Fruit fly (Drosophila melanogaster) whole organism, embryonic: ENCODE measurements around the gene CG11294.

ENCODE experiments used
- Atf-2 ChIP-seq: fragments of 200-800 bp; sonication (Bioruptor generic); optimal IDR thresholded peaks from 2 replicates; lab custom pipeline; 2016; ENCODE audit warnings: missing biosample characterization, missing genetic modification characterization
- BEAF-32 ChIP-seq: fragments of 200-800 bp; sonication (Bioruptor generic); optimal IDR thresholded peaks from 3 replicates; lab custom pipeline; 2017; ENCODE audit warnings: missing biosample characterization, missing genetic modification characterization, mild to moderate bottlenecking, moderate library complexity, missing genetic modification reagents
- Blimp-1 ChIP-seq: fragments of 200-800 bp; sonication (Bioruptor generic); optimal IDR thresholded peaks from 3 replicates; lab custom pipeline; 2018; ENCODE audit warnings: missing biosample characterization, missing genetic modification characterization, mild to moderate bottlenecking, moderate library complexity, missing genetic modification reagents
- CG10321 ChIP-seq: fragments of 200-800 bp; sonication (Bioruptor generic); IDR thresholded peaks from 2 replicates; pipeline ENCODE4 v1.3.6; 2022; ENCODE audit warnings: missing biosample characterization, missing genetic modification characterization
- CG13287 ChIP-seq: fragments of 200-800 bp; sonication (Bioruptor generic); IDR thresholded peaks from 2 replicates; pipeline ENCODE4 v1.3.6; 2022; ENCODE audit warnings: missing biosample characterization, missing genetic modification characterization; ENCODE audit not compliant: partially characterized antibody
- CG13624 ChIP-seq: fragments of 200-800 bp; sonication (Bioruptor generic); optimal IDR thresholded peaks from 2 replicates; lab custom pipeline; 2016; ENCODE audit warnings: missing biosample characterization, missing genetic modification characterization
- CG14965 ChIP-seq: fragments of 200-800 bp; sonication (Bioruptor generic); optimal IDR thresholded peaks from 2 replicates; lab custom pipeline; 2016; ENCODE audit warnings: missing biosample characterization, missing genetic modification characterization, borderline replicate concordance
- CG15011 ChIP-seq: fragments of 200-800 bp; sonication (Bioruptor generic); optimal IDR thresholded peaks from 3 replicates; lab custom pipeline; 2018; ENCODE audit warnings: missing biosample characterization, mild to moderate bottlenecking, missing genetic modification characterization
- CG15269 ChIP-seq: fragments of 200-800 bp; sonication (Bioruptor generic); optimal IDR thresholded peaks from 2 replicates; lab custom pipeline; 2018; ENCODE audit warnings: missing biosample characterization, mild to moderate bottlenecking, missing genetic modification characterization, moderate library complexity
- CG1602 ChIP-seq: fragments of 200-800 bp; sonication (Bioruptor generic); optimal IDR thresholded peaks from 3 replicates; lab custom pipeline; 2016; ENCODE audit warnings: missing biosample characterization, missing genetic modification characterization
- CG16779 ChIP-seq: fragments of 200-800 bp; sonication (Bioruptor generic); IDR thresholded peaks from 2 replicates; pipeline ENCODE4 v1.3.6; 2022; ENCODE audit warnings: missing biosample characterization, missing genetic modification characterization
- CG17186 ChIP-seq: fragments of 200-800 bp; sonication (Bioruptor generic); optimal IDR thresholded peaks from 3 replicates; lab custom pipeline; 2017; ENCODE audit warnings: missing biosample characterization, missing genetic modification reagents, missing genetic modification characterization
- CG17328 ChIP-seq: fragments of 200-800 bp; sonication (Bioruptor generic); IDR thresholded peaks from 2 replicates; pipeline ENCODE4 v1.3.6; 2022; ENCODE audit warnings: missing biosample characterization, missing genetic modification characterization
- CG17361 ChIP-seq: fragments of 200-800 bp; sonication (Bioruptor generic); IDR thresholded peaks from 3 replicates; pipeline ENCODE4 v1.3.6; 2022; ENCODE audit warnings: missing biosample characterization, missing genetic modification characterization
- CG18011 ChIP-seq: fragments of 200-800 bp; sonication (Bioruptor generic); optimal IDR thresholded peaks from 2 replicates; lab custom pipeline; 2017; ENCODE audit warnings: missing biosample characterization, missing genetic modification characterization, mild to moderate bottlenecking, moderate library complexity, missing genotype
- CG2199 ChIP-seq: fragments of 200-800 bp; sonication (Bioruptor generic); IDR thresholded peaks from 3 replicates; pipeline ENCODE4 v1.3.6; 2022; ENCODE audit warnings: missing biosample characterization, missing genetic modification characterization
- CG32772 ChIP-seq: fragments of 200-800 bp; sonication (Bioruptor generic); IDR thresholded peaks from 2 replicates; pipeline ENCODE4 v1.3.6; 2022; ENCODE audit warnings: missing biosample characterization, missing genetic modification characterization
- CG34376 ChIP-seq: fragments of 200-800 bp; sonication (Bioruptor generic); optimal IDR thresholded peaks from 2 replicates; lab custom pipeline; 2018; ENCODE audit warnings: missing biosample characterization, mild to moderate bottlenecking, missing genetic modification characterization
- CG4424 ChIP-seq: fragments of 200-800 bp; sonication (Bioruptor generic); optimal IDR thresholded peaks from 3 replicates; lab custom pipeline; 2016; ENCODE audit warnings: missing biosample characterization, missing genetic modification characterization
- CG4854 ChIP-seq: fragments of 200-800 bp; sonication (Bioruptor generic); optimal IDR thresholded peaks from 2 replicates; lab custom pipeline; 2016; ENCODE audit warnings: missing biosample characterization, missing genetic modification characterization, inconsistent platforms
- CG6689 ChIP-seq: fragments of 200-800 bp; sonication (Bioruptor generic); IDR thresholded peaks from 2 replicates; pipeline ENCODE4 v1.3.6; 2022; ENCODE audit warnings: missing biosample characterization, missing genetic modification characterization
- CG8359 ChIP-seq: fragments of 200-800 bp; sonication (Bioruptor generic); optimal IDR thresholded peaks from 2 replicates; lab custom pipeline; 2017; ENCODE audit warnings: missing biosample characterization, mild to moderate bottlenecking, missing genetic modification characterization, borderline replicate concordance
- CTCF ChIP-seq: fragments of 200-800 bp; sonication (Bioruptor generic); optimal IDR thresholded peaks from 2 replicates; lab custom pipeline; 2017; ENCODE audit warnings: missing biosample characterization, mild to moderate bottlenecking, missing genetic modification characterization, moderate library complexity
- Gsc ChIP-seq: fragments of 200-800 bp; sonication (Bioruptor generic); IDR thresholded peaks from 2 replicates; pipeline ENCODE4 v1.3.6; 2022; ENCODE audit warnings: missing biosample characterization, missing genetic modification characterization
- HHEX ChIP-seq: fragments of 200-800 bp; sonication (Bioruptor generic); optimal IDR thresholded peaks from 3 replicates; lab custom pipeline; 2017; ENCODE audit warnings: missing biosample characterization, mild to moderate bottlenecking, missing genetic modification characterization, missing genetic modification reagents
- NK7.1 ChIP-seq: fragments of 200-800 bp; sonication (Bioruptor generic); optimal IDR thresholded peaks from 3 replicates; lab custom pipeline; 2016; ENCODE audit warnings: missing biosample characterization, missing genetic modification characterization
- Nf-YC ChIP-seq: fragments of 200-800 bp; optimal IDR thresholded peaks from 3 replicates; lab custom pipeline; 2019; ENCODE audit warnings: missing biosample characterization, mild to moderate bottlenecking, missing genetic modification characterization, moderate library complexity
- Xbp1 ChIP-seq: fragments of 200-800 bp; sonication (Bioruptor generic); optimal IDR thresholded peaks from 3 replicates; lab custom pipeline; 2016; ENCODE audit warnings: missing biosample characterization, mild to moderate bottlenecking, missing genetic modification characterization
- Xrp1 ChIP-seq: fragments of 200-800 bp; sonication (Bioruptor generic); IDR thresholded peaks from 2 replicates; pipeline ENCODE4 v1.3.6; 2022; ENCODE audit warnings: missing biosample characterization, missing genetic modification characterization
- ac ChIP-seq: fragments of 200-800 bp; sonication (Bioruptor generic); optimal IDR thresholded peaks from 3 replicates; lab custom pipeline; 2017; ENCODE audit warnings: missing biosample characterization, mild to moderate bottlenecking, missing genetic modification characterization
- ara ChIP-seq: fragments of 200-800 bp; sonication (Bioruptor generic); IDR thresholded peaks from 2 replicates; pipeline ENCODE4 v1.3.6; 2022; ENCODE audit warnings: missing biosample characterization, missing genetic modification characterization
- ato ChIP-seq: fragments of 200-800 bp; sonication (Bioruptor generic); IDR thresholded peaks from 2 replicates; pipeline ENCODE4 v1.3.6; 2022; ENCODE audit warnings: missing biosample characterization, missing genetic modification characterization; ENCODE audit not compliant: partially characterized antibody
- br ChIP-seq: fragments of >200 bp; optimal IDR thresholded peaks from 2 replicates; lab custom pipeline; 2017
- bsh ChIP-seq, 2 experiments: fragments of 200-800 bp; sonication (Bioruptor generic); optimal IDR thresholded peaks; 2 replicates each; lab custom pipeline; 2017 to 2018; ENCODE audit warnings: mild to moderate bottlenecking in 2 of 2, missing biosample characterization in 2 of 2, missing genetic modification characterization in 2 of 2, moderate library complexity in 1 of 2
- caup ChIP-seq: fragments of 200-800 bp; sonication (Bioruptor generic); optimal IDR thresholded peaks from 3 replicates; lab custom pipeline; 2017; ENCODE audit warnings: missing biosample characterization, mild to moderate bottlenecking, missing genetic modification characterization, moderate library complexity; ENCODE audit not compliant: severe bottlenecking
- crc ChIP-seq: fragments of 200-800 bp; sonication (Bioruptor generic); optimal IDR thresholded peaks from 2 replicates; lab custom pipeline; 2016; ENCODE audit warnings: missing biosample characterization, missing genetic modification characterization
- esg ChIP-seq: fragments of 200-800 bp; sonication (Bioruptor generic); conservative IDR thresholded peaks from 2 replicates; pipeline ENCODE4 v1.3.6; 2022; ENCODE audit warnings: missing biosample characterization, missing genetic modification characterization
- fru ChIP-seq: fragments of >200 bp; optimal IDR thresholded peaks from 2 replicates; lab custom pipeline; 2017
- ham ChIP-seq: fragments of 200-800 bp; sonication (Bioruptor generic); IDR thresholded peaks from 2 replicates; pipeline ENCODE4 v1.3.6; 2022; ENCODE audit warnings: missing biosample characterization, missing genetic modification characterization
- hkb ChIP-seq, 2 experiments: fragments of 200-800 bp in 1 of 2; fragments of >200 bp in 1 of 2; sonication (Bioruptor generic) in 1 of 2; IDR thresholded peaks in 1 of 2; optimal IDR thresholded peaks in 1 of 2; 2 replicates each; pipeline versions ENCODE4 v1.3.6 to Lab custom; 2017 to 2022; ENCODE audit warnings: missing biosample characterization in 1 of 2, missing genetic modification characterization in 1 of 2
- jigr1 ChIP-seq: fragments of 200-800 bp; sonication (Bioruptor generic); IDR thresholded peaks from 3 replicates; pipeline ENCODE4 v1.3.6; 2022; ENCODE audit warnings: missing biosample characterization, missing genetic modification characterization
- ken ChIP-seq: fragments of 200-800 bp; sonication (Bioruptor generic); IDR thresholded peaks from 3 replicates; pipeline ENCODE4 v1.3.6; 2022; ENCODE audit warnings: missing biosample characterization, missing genetic modification characterization
- lilli ChIP-seq: fragments of 200-800 bp; sonication (Bioruptor generic); optimal IDR thresholded peaks from 3 replicates; lab custom pipeline; 2016; ENCODE audit warnings: missing biosample characterization, missing genetic modification characterization
- mam ChIP-seq: fragments of 200-800 bp; sonication (Bioruptor generic); optimal IDR thresholded peaks from 3 replicates; lab custom pipeline; 2016; ENCODE audit warnings: missing biosample characterization, missing genetic modification characterization
- nom ChIP-seq: fragments of 200-800 bp; sonication (Bioruptor generic); optimal IDR thresholded peaks from 2 replicates; lab custom pipeline; 2017; ENCODE audit warnings: missing biosample characterization, missing genetic modification characterization, mild to moderate bottlenecking, moderate library complexity, missing genetic modification reagents
- pfk ChIP-seq: fragments of 200-800 bp; sonication (Bioruptor generic); optimal IDR thresholded peaks from 2 replicates; lab custom pipeline; 2018; ENCODE audit warnings: missing biosample characterization, mild to moderate bottlenecking, missing genetic modification characterization, moderate library complexity
- pum ChIP-seq: fragments of 200-800 bp; sonication (Bioruptor generic); optimal IDR thresholded peaks from 2 replicates; lab custom pipeline; 2016; ENCODE audit warnings: missing biosample characterization, missing genetic modification characterization
- row ChIP-seq: fragments of 200-800 bp; sonication (Bioruptor generic); IDR thresholded peaks from 3 replicates; pipeline ENCODE4 v1.3.6; 2022; ENCODE audit warnings: missing biosample characterization, missing genetic modification characterization
- sens ChIP-seq: fragments of 200-800 bp; sonication (Bioruptor generic); peaks from one replicate; lab custom pipeline; 2016; ENCODE audit warnings: missing biosample characterization, missing genetic modification characterization
- ssp ChIP-seq: fragments of 200-800 bp; sonication (Bioruptor generic); IDR thresholded peaks from 2 replicates; pipeline ENCODE4 v1.3.6; 2022; ENCODE audit warnings: missing biosample characterization, missing genetic modification characterization
- tgo ChIP-seq: fragments of 200-800 bp; sonication (Bioruptor generic); IDR thresholded peaks from 3 replicates; pipeline ENCODE4 v1.3.6; 2022; ENCODE audit warnings: missing biosample characterization, missing genetic modification characterization
- wor ChIP-seq: fragments of 200-800 bp; sonication (Bioruptor generic); IDR thresholded peaks from 2 replicates; pipeline ENCODE4 v1.3.6; 2022; ENCODE audit warnings: missing biosample characterization, missing genetic modification characterization

The CG11294 gene

dm6 chrX:8669434-8669833 lies 24.0 kb downstream of the CG11294 start (continued):
- TF ChIP-seq Xbp1 (GFP tag; lab: Kevin White, UChicago) (no peak), pfk (GFP tag; lab: Kevin White, UChicago) (no peak), fru (no peak), CG18011 (GFP tag; lab: Kevin White, UChicago) (no peak), ssp (GFP tag; lab: Robert Waterston, UW) (0 out of 2 replicates have a peak, but pooled peaks have one; percentile 25), CG32772 (GFP tag; lab: Robert Waterston, UW) (no peak), CG13624 (no peak), CG4854 (GFP tag; lab: Kevin White, UChicago) (no peak), jigr1 (GFP tag; lab: Robert Waterston, UW) (no peak), CG17186 (GFP tag; lab: Kevin White, UChicago) (no peak), sens (GFP tag; lab: Kevin White, UChicago) (peak; percentile 58), Blimp-1 (peak; percentile 24), pum (GFP tag; lab: Kevin White, UChicago) (no peak), CG1602 (GFP tag; lab: Kevin White, UChicago) (no peak), CG2199 (no peak), Nf-YC (no peak), br (lab: Kevin White, UChicago) (no peak), wor (no peak), HHEX (no peak), NK7.1 (no peak), lilli (GFP tag; lab: Kevin White, UChicago) (no peak), CG17328 (GFP tag; lab: Robert Waterston, UW) (peak; percentile 51; the same call in 1 of the 2 replicates), ken (GFP tag; lab: Robert Waterston, UW) (0 out of 3 replicates have a peak, but pooled peaks have one; percentile 46), Gsc (GFP tag; lab: Robert Waterston, UW) (peak; percentile 29; the same call in 1 of the 2 replicates), hkb (optimal IDR thresholded peaks at IDR 0.05; lab: Kevin White, UChicago) (no peak), hkb (GFP tag; IDR thresholded peaks at IDR 0.05; lab: Robert Waterston, UW) (no peak), ac (GFP tag; lab: Kevin White, UChicago) (no peak), CG34376 (no peak), CG15011 (no peak), CG6689 (peak; percentile 57), BEAF-32 (GFP tag; lab: Kevin White, UChicago) (no peak), nom (GFP tag; lab: Kevin White, UChicago) (no peak), crc (GFP tag; lab: Kevin White, UChicago) (no peak), Atf-2 (GFP tag; lab: Kevin White, UChicago) (no peak), CG4424 (no peak), CG14965 (GFP tag; lab: Kevin White, UChicago) (no peak), ato (GFP tag; lab: Robert Waterston, UW) (no peak), CG10321 (GFP tag; lab: Robert Waterston, UW) (no peak), mam (no peak), CG8359 (GFP tag; lab: Kevin White, UChicago) (no peak), tgo (GFP tag; lab: Robert Waterston, UW) (peak; percentile 14; the same call in 1 of the 3 replicates), caup (GFP tag; lab: Kevin White, UChicago) (no peak), ham (GFP tag; lab: Robert Waterston, UW) (no peak), CG13287 (no peak), CG16779 (GFP tag; lab: Robert Waterston, UW) (no peak), CG15269 (tag; lab: Kevin White, UChicago) (no peak), ara (peak; percentile 54; the same call in 1 of the 2 replicates), row (GFP tag; lab: Robert Waterston, UW) (peak; percentile 32; the same call in 2 of the 3 replicates), esg (GFP tag; lab: Robert Waterston, UW) (no peak), CG17361 (GFP tag; lab: Robert Waterston, UW) (0 out of 3 replicates have a peak, but pooled peaks have one; percentile 27), CTCF (GFP tag; lab: Kevin White, UChicago) (no peak), bsh (GFP tag; optimal IDR thresholded peaks at IDR 0.05; lab: Kevin White, UChicago) (peak in 1 of 2 experiments; percentile 56), Xrp1 (GFP tag; lab: Robert Waterston, UW) (peak; percentile 49)
